Fruit fly (Drosophila melanogaster): ENCODE measurements around the gene Cpr78Ca.
A peak's percentile ranks its signal among the peaks of the same experiment; 100 is the strongest.

Cpr78Ca gene

dm6 chr3L:21252932-21253760 lies 39.5 kb downstream of the Cpr78Ca start (continued):
- peak; percentile 80 for TF ChIP-seq esn (GFP tag; optimal IDR thresholded peaks at IDR 0.05)
- peak; percentile 1 to 80 for TF ChIP-seq salr (GFP tag; optimal IDR thresholded peaks at IDR 0.05)
- no peak for TF ChIP-seq Lpt (GFP tag; optimal IDR thresholded peaks at IDR 0.05)
- no peak for TF ChIP-seq CG1621 (tag; optimal IDR thresholded peaks at IDR 0.05)
- peak; percentile 51 for TF ChIP-seq fd59A (GFP tag; optimal IDR thresholded peaks at IDR 0.05)
- TF ChIP-seq topi (GFP tag; optimal IDR thresholded peaks at IDR 0.05), result peak; percentile 68
- peak; percentile 34 for TF ChIP-seq CG16779 (tag; optimal IDR thresholded peaks at IDR 0.05)
- TF ChIP-seq CG32006 (GFP tag; optimal IDR thresholded peaks at IDR 0.05), result peak; percentile 36
- TF ChIP-seq CG6854 (GFP tag; optimal IDR thresholded peaks at IDR 0.05), result no peak

- peak; percentile 8 for TF ChIP-seq Hr39 (GFP tag; optimal IDR thresholded peaks at IDR 0.05)
- TF ChIP-seq CG4318 (GFP tag; optimal IDR thresholded peaks at IDR 0.05), result no peak
- TF ChIP-seq eg (GFP tag; IDR thresholded peaks at IDR 0.05), result peak; percentile 15; the same call in 1 of the 3 replicates
- no peak for TF ChIP-seq CG6808 (GFP tag; optimal IDR thresholded peaks at IDR 0.05)
- no peak for TF ChIP-seq CG6792 (GFP tag; optimal IDR thresholded peaks at IDR 0.05)
- TF ChIP-seq CG8119 (GFP tag; IDR thresholded peaks at IDR 0.05), result 0 out of 3 replicates have a peak, but pooled peaks have one; percentile 8
- no peak for TF ChIP-seq CG3919 (GFP tag; optimal IDR thresholded peaks at IDR 0.05)
- TF ChIP-seq ss (GFP tag; optimal IDR thresholded peaks at IDR 0.05), result peak in 1 of 2 experiments; percentile 40
- TF ChIP-seq net (GFP tag; optimal IDR thresholded peaks at IDR 0.05), result no peak
- TF ChIP-seq lz (GFP tag; optimal IDR thresholded peaks at IDR 0.05), result no peak
- TF ChIP-seq esn (GFP tag; optimal IDR thresholded peaks at IDR 0.05), result no peak
- TF ChIP-seq salr (GFP tag; optimal IDR thresholded peaks at IDR 0.05), result no peak
- TF ChIP-seq Sox102F (GFP tag; optimal IDR thresholded peaks at IDR 0.05), result peak; percentile 13
- peak; percentile 84 for TF ChIP-seq svp (GFP tag)
- no peak for TF ChIP-seq CG9139 (GFP tag; optimal IDR thresholded peaks at IDR 0.05)
- peak; percentile 95 for TF ChIP-seq CG11902 (GFP tag; optimal IDR thresholded peaks at IDR 0.05)
- no peak for TF ChIP-seq Met (GFP tag; optimal IDR thresholded peaks at IDR 0.05)
Observed at dm6 chr3L:21252525-21252924, 40.1 kb downstream of the Cpr78Ca start.

dm6 chr3L:21251381-21251780 lies 41.2 kb downstream of the Cpr78Ca start:
- no peak for TF ChIP-seq fkh (GFP tag; optimal IDR thresholded peaks at IDR 0.05)
- TF ChIP-seq Smox (GFP tag; optimal IDR thresholded peaks at IDR 0.05), result peak; percentile 32
- TF ChIP-seq Hr39 (GFP tag; optimal IDR thresholded peaks at IDR 0.05), result peak; percentile 45
- TF ChIP-seq CG8319 (GFP tag; optimal IDR thresholded peaks at IDR 0.05), result peak; percentile 38
- peak; percentile 61 for TF ChIP-seq CG8632 (GFP tag; optimal IDR thresholded peaks at IDR 0.05)
- TF ChIP-seq Eip93F (GFP tag; optimal IDR thresholded peaks at IDR 0.05), result no peak
- peak; percentile 51 for TF ChIP-seq Lpt (GFP tag; optimal IDR thresholded peaks at IDR 0.05)
- peak; percentile 50 for TF ChIP-seq Met (GFP tag; optimal IDR thresholded peaks at IDR 0.05)
- peak; percentile 34 for TF ChIP-seq CG11902 (GFP tag; optimal IDR thresholded peaks at IDR 0.05)
- peak; percentile 71 for TF ChIP-seq net (GFP tag; optimal IDR thresholded peaks at IDR 0.05)
- TF ChIP-seq Hr4 (GFP tag; optimal IDR thresholded peaks at IDR 0.05), result peak; percentile 34
- TF ChIP-seq CG31627 (GFP tag; optimal IDR thresholded peaks at IDR 0.05), result peak; percentile 40
- TF ChIP-seq Blimp-1 (GFP tag; optimal IDR thresholded peaks at IDR 0.05), result no peak
- peak; percentile 49 for TF ChIP-seq CG6792 (GFP tag; optimal IDR thresholded peaks at IDR 0.05)
- peak; percentile 43 for TF ChIP-seq Sox15 (GFP tag; optimal IDR thresholded peaks at IDR 0.05)
- peak; percentile 61 for TF ChIP-seq acj6 (GFP tag; optimal IDR thresholded peaks at IDR 0.05)
- TF ChIP-seq CG10631 (GFP tag; optimal IDR thresholded peaks at IDR 0.05), result peak; percentile 59
- peak in 1 of 2 experiments; percentile 49 for TF ChIP-seq salr (GFP tag; optimal IDR thresholded peaks at IDR 0.05)
- no peak for TF ChIP-seq CG16779 (tag; optimal IDR thresholded peaks at IDR 0.05)
- peak; percentile 95 for TF ChIP-seq dsx (GFP tag; optimal IDR thresholded peaks at IDR 0.05; ENCODE audit: poor library complexity, severe bottlenecking)
- peak; percentile 49 for TF ChIP-seq achi (GFP tag; optimal IDR thresholded peaks at IDR 0.05)
- TF ChIP-seq cyc (GFP tag; optimal IDR thresholded peaks at IDR 0.05), result peak; percentile 51
- TF ChIP-seq CG6276 (GFP tag; optimal IDR thresholded peaks at IDR 0.05), result peak; percentile 36
- peak; percentile 69 for TF ChIP-seq pdm3 (GFP tag; optimal IDR thresholded peaks at IDR 0.05)
- TF ChIP-seq CG11762 (GFP tag; optimal IDR thresholded peaks at IDR 0.05; ENCODE audit: insufficient read depth), result peak; percentile 56
- TF ChIP-seq OdsH (GFP tag; optimal IDR thresholded peaks at IDR 0.05), result peak; percentile 62
- 0 out of 3 replicates have a peak, but pooled peaks have one; percentile 50 for TF ChIP-seq eg (GFP tag; IDR thresholded peaks at IDR 0.05)
- TF ChIP-seq esn (GFP tag; optimal IDR thresholded peaks at IDR 0.05), result peak; percentile 56
- peak; percentile 56 for TF ChIP-seq Sox14 (GFP tag; optimal IDR thresholded peaks at IDR 0.05)
- peak; percentile 71 for TF ChIP-seq CG6808 (GFP tag; optimal IDR thresholded peaks at IDR 0.05)
- TF ChIP-seq ss (GFP tag; optimal IDR thresholded peaks at IDR 0.05), result peak; percentile 60 to 85
- TF ChIP-seq Eip75B (GFP tag; optimal IDR thresholded peaks at IDR 0.05), result peak; percentile 72

All from whole organism, prepupa.